Fruit fly (Drosophila melanogaster): Measurements from ENCODE around the gene CG1113.

DNA sequence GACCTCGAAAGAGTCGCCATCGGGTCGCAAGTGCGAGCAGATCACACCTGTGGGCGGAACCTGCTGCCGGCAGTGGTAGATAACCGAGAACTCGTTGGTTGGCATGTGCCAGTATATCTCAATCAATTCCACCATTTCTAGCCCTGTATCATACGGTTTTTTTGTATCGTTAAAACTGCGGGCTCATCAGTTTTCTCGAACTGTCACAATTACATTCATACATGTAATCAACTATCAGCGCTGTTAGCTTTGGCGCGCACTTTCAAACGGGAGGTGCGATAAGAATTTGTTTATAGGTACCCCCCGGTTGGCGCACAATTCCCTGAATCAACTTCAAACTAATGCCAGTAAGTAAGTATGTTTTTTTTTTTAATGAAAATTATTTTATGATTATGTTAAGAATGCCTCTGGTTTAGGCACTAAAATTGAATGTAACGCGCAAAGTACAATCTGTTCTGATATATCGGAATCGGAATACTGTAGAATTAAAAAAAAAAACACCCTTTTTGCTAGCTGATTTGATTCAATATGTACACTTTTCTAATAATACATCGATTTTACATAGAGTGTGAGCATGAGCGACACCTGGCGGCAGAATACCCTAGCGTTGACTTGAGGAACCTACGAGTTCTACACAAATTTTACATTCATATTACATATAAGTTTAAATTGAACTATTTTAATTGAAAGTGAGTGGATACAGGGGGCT is 45.8 kb downstream of the CG1113 start:
- no peak for TF ChIP-seq insv (optimal IDR thresholded peaks at IDR 0.05)
- TF ChIP-seq Sin3A (optimal IDR thresholded peaks at IDR 0.05): no peak
- no peak for TF ChIP-seq psq (optimal IDR thresholded peaks at IDR 0.05)
